Worm (Caenorhabditis elegans) whole organism, L3 larva: ENCODE data around the gene sluh-7.
A peak's percentile ranks its signal among the peaks of the same experiment; 100 is the strongest.

ENCODE experiments used
- R02D3.7 ChIP-seq: fragments of 150-350 bp; optimal IDR thresholded peaks from 2 replicates; lab custom pipeline; 2014; ENCODE audit warnings: missing biosample characterization, missing genetic modification characterization
- ZK546.5 ChIP-seq: sonication (generic microtip); optimal IDR thresholded peaks from 2 replicates; lab custom pipeline; 2017; ENCODE audit warnings: missing biosample characterization, missing genetic modification characterization
- aly-2 ChIP-seq: fragments of 150-350 bp; optimal IDR thresholded peaks from 2 replicates; lab custom pipeline; 2014; ENCODE audit warnings: missing biosample characterization, missing genetic modification characterization
- ama-1 ChIP-seq: fragments of 150-350 bp; optimal IDR thresholded peaks from 2 replicates; lab custom pipeline; 2018
- ceh-16 ChIP-seq: sonication (generic microtip); optimal IDR thresholded peaks from 2 replicates; lab custom pipeline; 2017; ENCODE audit warnings: missing biosample characterization, missing genetic modification characterization
- ceh-28 ChIP-seq: fragments of 150-350 bp; optimal IDR thresholded peaks from 2 replicates; lab custom pipeline; 2014; ENCODE audit warnings: missing biosample characterization, missing genetic modification reagents, missing genetic modification characterization
- ceh-82 ChIP-seq: fragments of 150-350 bp; optimal IDR thresholded peaks from 2 replicates; lab custom pipeline; 2014; ENCODE audit warnings: missing biosample characterization, missing genetic modification characterization
- ceh-9 ChIP-seq: sonication (generic microtip); optimal IDR thresholded peaks from 2 replicates; lab custom pipeline; 2018; ENCODE audit warnings: missing biosample characterization, missing genetic modification characterization
- daf-12 ChIP-seq: fragments of 150-350 bp; optimal IDR thresholded peaks from 2 replicates; lab custom pipeline; 2014; ENCODE audit warnings: missing biosample characterization, missing genetic modification reagents, missing genetic modification characterization
- egl-27 ChIP-seq: sonication (generic microtip); optimal IDR thresholded peaks from 4 replicates; lab custom pipeline; 2017; ENCODE audit warnings: missing biosample characterization, missing genetic modification reagents, missing genetic modification characterization
- egl-5 ChIP-seq: fragments of 150-350 bp; optimal IDR thresholded peaks from 2 replicates; lab custom pipeline; 2017; ENCODE audit warnings: missing biosample characterization, missing genetic modification reagents, missing genetic modification characterization, inconsistent platforms
- elt-1 ChIP-seq: fragments of 150-350 bp; optimal IDR thresholded peaks from 2 replicates; lab custom pipeline; 2014; ENCODE audit warnings: missing biosample characterization, missing genetic modification characterization
- elt-2 ChIP-seq: sonication (generic microtip); optimal IDR thresholded peaks from 2 replicates; lab custom pipeline; 2016; ENCODE audit warnings: missing genetic modification reagents, mild to moderate bottlenecking, missing genetic modification characterization, missing compliant biosample characterization
- elt-3 ChIP-seq, 3 experiments: fragments of 150-350 bp in 1 of 3; sonication (generic microtip) in 2 of 3; optimal IDR thresholded peaks; 2 replicates in 2 of 3; 4 replicates in 1 of 3; lab custom pipeline; 2014 to 2017; ENCODE audit warnings: missing biosample characterization in 3 of 3, missing genetic modification characterization in 3 of 3
- eor-1 ChIP-seq, 2 experiments: fragments of 150-350 bp; optimal IDR thresholded peaks; 2 replicates each; lab custom pipeline; 2014 to 2018; ENCODE audit warnings: missing biosample characterization in 2 of 2, missing genetic modification characterization in 2 of 2
- fkh-10 ChIP-seq: sonication (generic microtip); optimal IDR thresholded peaks from 2 replicates; lab custom pipeline; 2017; ENCODE audit warnings: missing biosample characterization, missing genetic modification reagents, missing genetic modification characterization
- fkh-2 ChIP-seq: fragments of 150-350 bp; optimal IDR thresholded peaks from 2 replicates; lab custom pipeline; 2014; ENCODE audit warnings: missing biosample characterization, missing genetic modification reagents, missing genetic modification characterization
- fos-1 ChIP-seq: fragments of 150-350 bp; optimal IDR thresholded peaks from 2 replicates; lab custom pipeline; 2014; ENCODE audit warnings: missing biosample characterization, missing genetic modification characterization
- hmg-11 ChIP-seq: sonication (generic microtip); optimal IDR thresholded peaks from 2 replicates; lab custom pipeline; 2016; ENCODE audit warnings: missing genetic modification characterization, missing compliant biosample characterization
- jun-1 ChIP-seq: fragments of 150-350 bp; optimal IDR thresholded peaks from 2 replicates; lab custom pipeline; 2014; ENCODE audit warnings: missing biosample characterization, missing genetic modification reagents, missing genetic modification characterization
- lin-15B ChIP-seq: fragments of 150-350 bp; optimal IDR thresholded peaks from 2 replicates; lab custom pipeline; 2014; ENCODE audit warnings: missing biosample characterization, missing genetic modification characterization
- lin-39 ChIP-seq: fragments of 150-350 bp; optimal IDR thresholded peaks from 2 replicates; lab custom pipeline; 2018; ENCODE audit warnings: missing biosample characterization, missing genetic modification reagents, missing genetic modification characterization
- lsy-12 ChIP-seq: sonication (generic microtip); optimal IDR thresholded peaks from 2 replicates; lab custom pipeline; 2016; ENCODE audit warnings: mild to moderate bottlenecking, missing genetic modification characterization, missing compliant biosample characterization
- mdl-1 ChIP-seq: fragments of 150-350 bp; optimal IDR thresholded peaks from 2 replicates; lab custom pipeline; 2014; ENCODE audit warnings: missing biosample characterization, missing genetic modification characterization
- mml-1 ChIP-seq: fragments of 150-350 bp; sonication (generic microtip); optimal IDR thresholded peaks from 3 replicates; lab custom pipeline; 2014; ENCODE audit warnings: missing biosample characterization, missing genetic modification characterization
- nfya-1 ChIP-seq: sonication (generic microtip); optimal IDR thresholded peaks from 2 replicates; lab custom pipeline; 2017; ENCODE audit warnings: missing genetic modification characterization, mild to moderate bottlenecking, missing compliant biosample characterization, antibody characterized with exemption, moderate library complexity; ENCODE audit not compliant: insufficient read depth
- nhr-11 ChIP-seq: fragments of 150-350 bp; optimal IDR thresholded peaks from 2 replicates; lab custom pipeline; 2014; ENCODE audit warnings: missing biosample characterization, missing genetic modification characterization
- nhr-12 ChIP-seq: fragments of 150-350 bp; optimal IDR thresholded peaks from 2 replicates; lab custom pipeline; 2014; ENCODE audit warnings: missing biosample characterization, missing genetic modification characterization
- nhr-23 ChIP-seq: fragments of 150-350 bp; optimal IDR thresholded peaks from 2 replicates; lab custom pipeline; 2014; ENCODE audit warnings: missing biosample characterization, missing genetic modification reagents, missing genetic modification characterization
- nhr-237 ChIP-seq: fragments of 150-350 bp; optimal IDR thresholded peaks from 2 replicates; lab custom pipeline; 2014; ENCODE audit warnings: missing biosample characterization, missing genetic modification characterization
- nhr-25 ChIP-seq: sonication (generic microtip); optimal IDR thresholded peaks from 2 replicates; lab custom pipeline; 2017; ENCODE audit warnings: missing biosample characterization, missing genetic modification characterization
- nhr-28 ChIP-seq: fragments of 150-350 bp; optimal IDR thresholded peaks from 2 replicates; lab custom pipeline; 2014; ENCODE audit warnings: missing biosample characterization, missing genetic modification characterization
- nhr-43 ChIP-seq: sonication (generic microtip); optimal IDR thresholded peaks from 2 replicates; lab custom pipeline; 2016; ENCODE audit warnings: mild to moderate bottlenecking, missing genetic modification characterization, missing compliant biosample characterization; ENCODE audit not compliant: poor library complexity, severe bottlenecking
- nhr-67 ChIP-seq: fragments of 150-350 bp; optimal IDR thresholded peaks from 2 replicates; lab custom pipeline; 2014; ENCODE audit warnings: missing biosample characterization, missing genetic modification characterization
- nhr-76 ChIP-seq: fragments of 150-350 bp; sonication (generic microtip); optimal IDR thresholded peaks from 5 replicates; lab custom pipeline; 2014; ENCODE audit warnings: missing biosample characterization, missing genetic modification characterization
- nhr-77 ChIP-seq: fragments of 150-350 bp; optimal IDR thresholded peaks from 2 replicates; lab custom pipeline; 2014; ENCODE audit warnings: missing biosample characterization, missing genetic modification characterization
- pha-4 ChIP-seq: fragments of 150-350 bp; optimal IDR thresholded peaks from 2 replicates; lab custom pipeline; 2014; ENCODE audit warnings: missing biosample characterization, missing genetic modification reagents, missing genetic modification characterization
- pqm-1 ChIP-seq: fragments of 150-350 bp; optimal IDR thresholded peaks from 2 replicates; lab custom pipeline; 2017; ENCODE audit warnings: missing biosample characterization, missing genetic modification characterization, inconsistent platforms
- sea-2 ChIP-seq: fragments of 150-350 bp; sonication (generic microtip); optimal IDR thresholded peaks from 4 replicates; lab custom pipeline; 2014; ENCODE audit warnings: missing biosample characterization, missing genetic modification reagents, missing genetic modification characterization
- skn-1 ChIP-seq: fragments of 150-350 bp; optimal IDR thresholded peaks from 2 replicates; lab custom pipeline; 2014; ENCODE audit warnings: missing biosample characterization, missing genetic modification characterization
- snpc-4 ChIP-seq: fragments of 150-350 bp; optimal IDR thresholded peaks from 2 replicates; lab custom pipeline; 2014; ENCODE audit warnings: missing biosample characterization, missing genetic modification characterization
- tbx-2 ChIP-seq: sonication (generic microtip); optimal IDR thresholded peaks from 2 replicates; lab custom pipeline; 2016; ENCODE audit warnings: mild to moderate bottlenecking, missing genetic modification characterization, missing compliant biosample characterization
- unc-39 ChIP-seq: sonication (generic microtip); optimal IDR thresholded peaks from 4 replicates; lab custom pipeline; 2017; ENCODE audit warnings: missing biosample characterization, missing genetic modification characterization
- unc-62 ChIP-seq: fragments of 150-350 bp; sonication (generic microtip); optimal IDR thresholded peaks from 4 replicates; lab custom pipeline; 2014; ENCODE audit warnings: missing biosample characterization, missing genetic modification reagents, missing genetic modification characterization
- zag-1 ChIP-seq: fragments of 150-350 bp; optimal IDR thresholded peaks from 2 replicates; lab custom pipeline; 2014; ENCODE audit warnings: missing biosample characterization, missing genetic modification characterization
- ztf-11 ChIP-seq: fragments of 150-350 bp; optimal IDR thresholded peaks from 2 replicates; lab custom pipeline; 2014; ENCODE audit warnings: missing biosample characterization, missing genetic modification characterization
- ztf-4 ChIP-seq: fragments of 150-350 bp; optimal IDR thresholded peaks from 2 replicates; lab custom pipeline; 2014; ENCODE audit warnings: missing biosample characterization, missing genetic modification characterization

The sluh-7 gene

DNA sequence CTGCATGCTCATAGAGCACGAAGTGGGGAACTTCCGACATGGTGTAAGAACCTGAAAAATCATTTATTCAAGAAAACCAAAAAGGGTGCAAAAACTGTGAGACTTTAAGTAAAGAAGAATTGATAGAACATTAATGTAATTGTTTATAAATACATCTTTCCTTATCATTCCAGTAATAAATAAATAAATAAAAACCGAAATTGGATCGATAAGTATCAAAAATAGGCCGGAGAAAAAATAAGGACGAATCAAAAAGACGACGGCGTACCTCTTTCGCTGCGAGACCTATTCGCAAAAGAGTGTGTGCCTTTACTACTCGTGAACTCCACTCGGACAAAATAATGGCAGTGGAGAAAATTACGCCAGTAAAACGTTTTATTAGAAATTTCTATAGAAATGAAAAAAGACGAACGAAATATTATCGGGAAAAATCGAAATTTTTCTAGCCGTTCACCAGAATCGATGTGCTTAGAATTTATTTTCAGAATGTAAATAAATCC is 2.6 kb downstream of the sluh-7 start, which contains the start of gene nol-56:
Gene nol-56 (minus strand): TSS at position 51 of the 500 bp plus-strand sequence.
- TF ChIP-seq zag-1 (tag; lab: Kevin White, UChicago) (no peak), hmg-11 (tag; lab: Kevin White, UChicago) (peak; percentile 80), ZK546.5 (no peak), skn-1 (tag; lab: Kevin White, UChicago) (peak; percentile 14), nhr-67 (tag; lab: Kevin White, UChicago) (no peak), elt-3 (tag; optimal IDR thresholded peaks at IDR 0.05; lab: Kevin White, UChicago) (no peak), snpc-4 (tag; lab: Kevin White, UChicago) (peak; percentile 80), lin-39 (tag; lab: Kevin White, UChicago) (peak; percentile 86), elt-1 (tag; lab: Kevin White, UChicago) (no peak), nhr-11 (no peak), ztf-4 (tag; lab: Kevin White, UChicago) (peak; percentile 5), ceh-82 (no peak), nhr-12 (tag; lab: Kevin White, UChicago) (no peak), nhr-76 (no peak), lsy-12 (tag; lab: Kevin White, UChicago) (peak; percentile 66), daf-12 (tag; lab: Kevin White, UChicago) (no peak), nhr-28 (tag; lab: Kevin White, UChicago) (no peak), lin-15B (tag; lab: Kevin White, UChicago) (peak; percentile 93), fos-1 (tag; lab: Kevin White, UChicago) (no peak), ceh-16 (no peak), fkh-2 (no peak), pqm-1 (tag; lab: Kevin White, UChicago) (peak; percentile 34), tbx-2 (no peak), pha-4 (tag; lab: Kevin White, UChicago) (peak; percentile 93), eor-1 (tag; optimal IDR thresholded peaks at IDR 0.05; lab: Kevin White, UChicago) (no peak), egl-27 (tag; lab: Kevin White, UChicago) (no peak), elt-2 (tag; lab: Kevin White, UChicago) (peak; percentile 58), unc-62 (GFP tag; lab: Kevin White, UChicago) (no peak), nhr-25 (peak; percentile 70), unc-39 (tag; lab: Kevin White, UChicago) (no peak), egl-5 (tag; lab: Kevin White, UChicago) (peak; percentile 81), nhr-43 (tag; lab: Kevin White, UChicago) (peak; percentile 77), nhr-23 (tag; lab: Kevin White, UChicago) (peak; percentile 93), aly-2 (no peak), nhr-237 (tag; lab: Kevin White, UChicago) (no peak), jun-1 (peak; percentile 16), fkh-10 (peak; percentile 43), ceh-9 (tag; lab: Kevin White, UChicago) (no peak), ztf-11 (tag; lab: Kevin White, UChicago) (no peak), sea-2 (GFP tag; lab: Kevin White, UChicago) (no peak), nfya-1 (peak; percentile 90), ceh-28 (peak; percentile 61), mdl-1 (no peak), mml-1 (tag; lab: Kevin White, UChicago) (no peak), nhr-77 (tag; lab: Kevin White, UChicago) (no peak), R02D3.7 (tag; lab: Kevin White, UChicago) (peak; percentile 4), ama-1 (lab: Kevin White, UChicago) (peak; percentile 37)
